Worm (Caenorhabditis elegans): ENCODE data around the gene F41H8.2.

DNA sequence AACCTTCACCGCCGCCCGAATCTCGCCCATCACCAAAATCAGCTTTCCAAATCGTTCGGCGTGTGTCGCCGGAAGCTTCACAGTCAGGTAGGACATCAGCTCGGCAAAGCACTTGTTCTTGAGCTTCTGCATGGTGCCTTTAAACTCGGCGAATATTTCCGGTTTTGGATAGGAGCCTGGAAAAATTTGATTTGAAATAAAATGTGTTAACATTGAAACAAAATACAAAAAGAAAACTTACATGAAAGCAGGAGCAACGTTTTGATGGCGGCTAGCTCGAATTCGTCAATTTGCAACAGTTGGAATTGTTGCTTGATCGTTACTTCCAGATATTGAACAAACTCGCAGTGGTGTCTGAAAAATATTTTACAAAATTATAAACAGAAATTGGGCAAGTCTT, 23.5 kb upstream of the F41H8.2 start:
- TF ChIP-seq elt-3 (tag; optimal IDR thresholded peaks at IDR 0.05) (no peak), unc-62 (GFP tag; optimal IDR thresholded peaks at IDR 0.05) (no peak), nhr-25 (tag; optimal IDR thresholded peaks at IDR 0.05) (no peak), aly-2 (tag; optimal IDR thresholded peaks at IDR 0.05) (no peak), sma-9 (GFP tag; optimal IDR thresholded peaks at IDR 0.05) (no peak), sma-9 (tag; optimal IDR thresholded peaks at IDR 0.05) (no peak), blmp-1 (tag; optimal IDR thresholded peaks at IDR 0.05; ENCODE audit: insufficient read depth) (no peak), lin-39 (tag; optimal IDR thresholded peaks at IDR 0.05) (no peak), lin-13 (GFP tag; optimal IDR thresholded peaks at IDR 0.05) (no peak), unc-39 (tag; optimal IDR thresholded peaks at IDR 0.05) (no peak), mbf-1 (tag; optimal IDR thresholded peaks at IDR 0.05) (no peak), nhr-6 (tag; optimal IDR thresholded peaks at IDR 0.05) (no peak)

All from whole organism, L2 larva.